Worm (Caenorhabditis elegans) whole organism, L1 larva: ENCODE data around the gene M05D6.9.
A peak's percentile ranks its signal among the peaks of the same experiment; 100 is the strongest.

Source experiments
- C04F5.9 ChIP-seq: sonication (generic microtip); optimal IDR thresholded peaks from 2 replicates; lab custom pipeline; 2016; ENCODE audit warnings: missing genetic modification characterization, missing compliant biosample characterization
- C16A3.4 ChIP-seq: fragments of 150-350 bp; optimal IDR thresholded peaks from 2 replicates; lab custom pipeline; 2014; ENCODE audit warnings: missing biosample characterization, missing genetic modification characterization
- C34B4.2 ChIP-seq: sonication (generic microtip); optimal IDR thresholded peaks from 2 replicates; lab custom pipeline; 2017; ENCODE audit warnings: mild to moderate bottlenecking, missing genetic modification characterization, missing compliant biosample characterization
- F16B12.6 ChIP-seq: fragments of 150-350 bp; optimal IDR thresholded peaks from 2 replicates; lab custom pipeline; 2014; ENCODE audit warnings: missing biosample characterization, missing genetic modification characterization
- blmp-1 ChIP-seq: fragments of 150-350 bp; optimal IDR thresholded peaks from 2 replicates; lab custom pipeline; 2014; ENCODE audit warnings: missing biosample characterization, missing genetic modification characterization
- ceh-8 ChIP-seq: fragments of 200-800 bp; sonication (Bioruptor generic); optimal IDR thresholded peaks from 2 replicates; lab custom pipeline; 2018; ENCODE audit warnings: mild to moderate bottlenecking, missing genetic modification characterization, moderate library complexity, missing compliant biosample characterization
- ceh-82 ChIP-seq, 3 experiments: fragments of 150-350 bp in 1 of 3; sonication (generic microtip) in 2 of 3; optimal IDR thresholded peaks; 2 replicates each; lab custom pipeline; 2014 to 2017; ENCODE audit warnings: missing biosample characterization in 3 of 3, missing genetic modification characterization in 3 of 3
- ceh-88 ChIP-seq: fragments of 200-800 bp; sonication (Bioruptor generic); IDR thresholded peaks from 2 replicates; pipeline ENCODE4 v1.3.6; 2022; ENCODE audit warnings: missing genetic modification characterization, missing compliant biosample characterization
- ceh-90 ChIP-seq: sonication (generic microtip); optimal IDR thresholded peaks from 2 replicates; lab custom pipeline; 2016; ENCODE audit warnings: missing genetic modification characterization, missing compliant biosample characterization
- ces-1 ChIP-seq: fragments of 150-350 bp; optimal IDR thresholded peaks from 2 replicates; lab custom pipeline; 2014; ENCODE audit warnings: missing biosample characterization, missing genetic modification reagents, missing genetic modification characterization
- efl-1 ChIP-seq, 4 experiments: fragments of 150-350 bp; optimal IDR thresholded peaks in 3 of 4; peaks in 1 of 4; 1 replicate in 1 of 4; 2 replicates in 3 of 4; lab custom pipeline; 2014; ENCODE audit warnings: missing biosample characterization in 2 of 4, missing genetic modification characterization in 2 of 4, missing genetic modification reagents in 2 of 4
- elt-2 ChIP-seq: sonication (generic microtip); optimal IDR thresholded peaks from 2 replicates; lab custom pipeline; 2016; ENCODE audit warnings: missing genetic modification characterization, mild to moderate bottlenecking, inconsistent platforms, missing compliant biosample characterization, missing genetic modification reagents
- elt-3 ChIP-seq, 6 experiments: fragments of 150-350 bp in 1 of 6; sonication (generic microtip); optimal IDR thresholded peaks; 2 replicates each; lab custom pipeline; 2017 to 2018; ENCODE audit warnings: missing biosample characterization in 6 of 6, missing genetic modification characterization in 6 of 6, inconsistent platforms in 1 of 6
- fkh-4 ChIP-seq: sonication (generic microtip); optimal IDR thresholded peaks from 2 replicates; lab custom pipeline; 2016; ENCODE audit warnings: missing compliant biosample characterization, missing genetic modification characterization, borderline replicate concordance
- fkh-8 ChIP-seq: sonication (generic microtip); optimal IDR thresholded peaks from 2 replicates; lab custom pipeline; 2016; ENCODE audit warnings: mild to moderate bottlenecking, missing genetic modification characterization, missing compliant biosample characterization
- fos-1 ChIP-seq: fragments of 150-350 bp; optimal IDR thresholded peaks from 2 replicates; lab custom pipeline; 2014; ENCODE audit warnings: missing biosample characterization, missing genetic modification characterization
- hlh-17 ChIP-seq: fragments of 200-800 bp; sonication (Bioruptor generic); optimal IDR thresholded peaks from 2 replicates; lab custom pipeline; 2018; ENCODE audit warnings: missing genetic modification characterization, mild to moderate bottlenecking, missing compliant biosample characterization, moderate library complexity, borderline replicate concordance
- hpl-2 ChIP-seq: fragments of 150-350 bp; optimal IDR thresholded peaks from 2 replicates; lab custom pipeline; 2014; ENCODE audit warnings: missing biosample characterization, missing genetic modification reagents, missing genetic modification characterization
- irx-1 ChIP-seq: sonication (generic microtip); optimal IDR thresholded peaks from 2 replicates; lab custom pipeline; 2016; ENCODE audit warnings: missing genetic modification characterization, missing compliant biosample characterization
- jun-1 ChIP-seq: fragments of 150-350 bp; optimal IDR thresholded peaks from 2 replicates; lab custom pipeline; 2014; ENCODE audit warnings: missing biosample characterization, missing genetic modification reagents, missing genetic modification characterization
- lin-13 ChIP-seq: fragments of 150-350 bp; optimal IDR thresholded peaks from 2 replicates; lab custom pipeline; 2014; ENCODE audit warnings: missing biosample characterization, missing genetic modification reagents, missing genetic modification characterization
- lin-14 ChIP-seq: fragments of 200-800 bp; sonication (Bioruptor generic); optimal IDR thresholded peaks from 2 replicates; lab custom pipeline; 2018; ENCODE audit warnings: mild to moderate bottlenecking, missing genetic modification characterization, moderate library complexity, missing compliant biosample characterization
- lin-15B ChIP-seq: fragments of 150-350 bp; sonication (generic microtip); optimal IDR thresholded peaks from 3 replicates; lab custom pipeline; 2014; ENCODE audit warnings: missing biosample characterization, missing genetic modification characterization
- lin-35 ChIP-seq, 2 experiments: fragments of 150-350 bp; optimal IDR thresholded peaks; 2 replicates each; lab custom pipeline; 2014; ENCODE audit warnings: missing biosample characterization in 2 of 2, missing genetic modification characterization in 2 of 2, missing genetic modification reagents in 2 of 2
- lir-3 ChIP-seq: sonication (generic microtip); optimal IDR thresholded peaks from 2 replicates; lab custom pipeline; 2016; ENCODE audit warnings: mild to moderate bottlenecking, missing genetic modification characterization, moderate library complexity, missing compliant biosample characterization; ENCODE audit not compliant: poor library complexity
- mep-1 ChIP-seq: fragments of 150-350 bp; optimal IDR thresholded peaks from 2 replicates; lab custom pipeline; 2014; ENCODE audit warnings: missing biosample characterization, missing genetic modification characterization
- nhr-11 ChIP-seq: fragments of 150-350 bp; optimal IDR thresholded peaks from 2 replicates; lab custom pipeline; 2014; ENCODE audit warnings: missing biosample characterization, missing genetic modification characterization
- nhr-12 ChIP-seq: sonication (generic microtip); optimal IDR thresholded peaks from 2 replicates; lab custom pipeline; 2017; ENCODE audit warnings: missing biosample characterization, missing genetic modification characterization
- nhr-20 ChIP-seq: sonication (generic microtip); optimal IDR thresholded peaks from 2 replicates; lab custom pipeline; 2016; ENCODE audit warnings: mild to moderate bottlenecking, missing genetic modification characterization, missing compliant biosample characterization
- nhr-76 ChIP-seq: sonication (generic microtip); optimal IDR thresholded peaks from 2 replicates; lab custom pipeline; 2017; ENCODE audit warnings: missing biosample characterization, missing genetic modification characterization
- nhr-77 ChIP-seq: fragments of 150-350 bp; optimal IDR thresholded peaks from 2 replicates; lab custom pipeline; 2014; ENCODE audit warnings: missing biosample characterization, missing genetic modification characterization
- nhr-85 ChIP-seq: sonication (generic microtip); peaks from one replicate; lab custom pipeline; 2016; ENCODE audit warnings: missing genetic modification characterization, inconsistent platforms, missing compliant biosample characterization
- nhr-90 ChIP-seq: sonication (generic microtip); optimal IDR thresholded peaks from 2 replicates; lab custom pipeline; 2016; ENCODE audit warnings: mild to moderate bottlenecking, missing genetic modification characterization, missing compliant biosample characterization; ENCODE audit not compliant: poor library complexity
- pqm-1 ChIP-seq: sonication (generic microtip); optimal IDR thresholded peaks from 3 replicates; lab custom pipeline; 2017; ENCODE audit warnings: missing biosample characterization, missing genetic modification characterization
- rnt-1 ChIP-seq: sonication (generic microtip); optimal IDR thresholded peaks from 2 replicates; lab custom pipeline; 2016; ENCODE audit warnings: mild to moderate bottlenecking, missing genetic modification characterization, moderate library complexity, missing compliant biosample characterization
- skn-1 ChIP-seq: fragments of 150-350 bp; optimal IDR thresholded peaks from 2 replicates; lab custom pipeline; 2014; ENCODE audit warnings: missing biosample characterization, missing genetic modification characterization
- snpc-4 ChIP-seq: fragments of 150-350 bp; optimal IDR thresholded peaks from 2 replicates; lab custom pipeline; 2014; ENCODE audit warnings: missing biosample characterization, missing genetic modification characterization
- snu-23 ChIP-seq: sonication (generic microtip); optimal IDR thresholded peaks from 2 replicates; lab custom pipeline; 2016; ENCODE audit warnings: missing genetic modification characterization, missing compliant biosample characterization
- sox-4 ChIP-seq: sonication (generic microtip); optimal IDR thresholded peaks from 2 replicates; lab custom pipeline; 2016; ENCODE audit warnings: missing genetic modification characterization, missing compliant biosample characterization
- sup-37 ChIP-seq: fragments of 200-800 bp; sonication (Bioruptor generic); optimal IDR thresholded peaks from 2 replicates; lab custom pipeline; 2018; ENCODE audit warnings: mild to moderate bottlenecking, missing genetic modification characterization, missing compliant biosample characterization
- swsn-7 ChIP-seq: sonication (generic microtip); optimal IDR thresholded peaks from 2 replicates; lab custom pipeline; 2016; ENCODE audit warnings: missing genetic modification characterization, missing compliant biosample characterization
- tbx-2 ChIP-seq: sonication (generic microtip); optimal IDR thresholded peaks from 2 replicates; lab custom pipeline; 2016; ENCODE audit warnings: missing genetic modification characterization, missing compliant biosample characterization
- tlp-1 ChIP-seq: fragments of 150-350 bp; optimal IDR thresholded peaks from 2 replicates; lab custom pipeline; 2014; ENCODE audit warnings: missing biosample characterization, missing genetic modification characterization
- unc-86 ChIP-seq: sonication (generic microtip); optimal IDR thresholded peaks from 2 replicates; lab custom pipeline; 2016; ENCODE audit warnings: missing genetic modification characterization, missing compliant biosample characterization
- unc-98 ChIP-seq: fragments of 200-800 bp; sonication (Bioruptor generic); IDR thresholded peaks from 2 replicates; pipeline ENCODE4 v1.3.6; 2022; ENCODE audit warnings: missing genetic modification characterization, missing compliant biosample characterization
- xbp-1 ChIP-seq: sonication (generic microtip); optimal IDR thresholded peaks from 2 replicates; lab custom pipeline; 2016; ENCODE audit warnings: missing genetic modification characterization, missing compliant biosample characterization
- zip-4 ChIP-seq: fragments of 200-800 bp; sonication (Bioruptor generic); optimal IDR thresholded peaks from 2 replicates; lab custom pipeline; 2018; ENCODE audit warnings: mild to moderate bottlenecking, missing genetic modification characterization, moderate library complexity, missing compliant biosample characterization
- ztf-11 ChIP-seq, 2 experiments: sonication (generic microtip); optimal IDR thresholded peaks; 2 replicates each; lab custom pipeline; 2016 to 2017; ENCODE audit warnings: missing genetic modification characterization in 2 of 2, missing biosample characterization in 1 of 2, missing compliant biosample characterization in 1 of 2

Gene M05D6.9

ce11 chrII:8514729-8515128 is 20.7 kb downstream of the M05D6.9 start, which contains the start of gene ctg-2:
TSS of gene ctg-2 (plus strand) at chrII:8515054.
- TF ChIP-seq sup-37 (GFP tag; lab: Kevin White, UChicago) (no peak), F16B12.6 (no peak), ceh-82 (tag; optimal IDR thresholded peaks at IDR 0.05; lab: Kevin White, UChicago) (no peak), nhr-20 (tag; lab: Kevin White, UChicago) (peak; percentile 3), C16A3.4 (tag; lab: Kevin White, UChicago) (no peak), lin-35 (GFP tag; optimal IDR thresholded peaks at IDR 0.05; lab: Kevin White, UChicago) (no peak), jun-1 (tag; lab: Kevin White, UChicago) (peak; percentile 15), hlh-17 (GFP tag; lab: Kevin White, UChicago) (no peak), elt-2 (peak; percentile 85), skn-1 (tag; lab: Kevin White, UChicago) (no peak), elt-3 (tag; optimal IDR thresholded peaks at IDR 0.05; lab: Kevin White, UChicago) (no peak), nhr-85 (tag; lab: Kevin White, UChicago) (no peak), tlp-1 (tag; lab: Kevin White, UChicago) (no peak), ztf-11 (tag; optimal IDR thresholded peaks at IDR 0.05; lab: Kevin White, UChicago) (no peak), zip-4 (no peak), lin-14 (GFP tag; lab: Kevin White, UChicago) (peak; percentile 15), nhr-90 (tag; lab: Kevin White, UChicago) (no peak)

DNA sequence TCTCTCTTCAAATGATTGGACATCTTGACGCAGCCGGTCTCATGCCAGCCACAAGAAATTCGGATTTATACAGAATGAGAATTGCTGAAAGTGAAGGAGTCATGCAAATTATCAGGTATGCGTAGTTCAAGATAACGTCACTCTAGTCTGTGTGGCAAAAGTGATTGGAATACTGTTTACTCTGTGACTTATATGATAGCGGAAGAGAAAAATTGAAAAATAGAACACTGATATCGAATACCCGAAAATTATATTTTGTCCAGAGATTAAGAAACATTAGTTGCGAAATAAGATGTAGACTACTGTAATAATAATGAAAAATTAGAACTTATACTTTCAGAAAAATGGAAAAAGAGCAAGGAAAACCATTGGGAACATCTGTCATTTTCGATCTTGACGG is 21.4 kb downstream of the M05D6.9 start:
- TF ChIP-seq elt-2 (peak; percentile 37), xbp-1 (tag; lab: Kevin White, UChicago) (no peak), elt-3 (tag; optimal IDR thresholded peaks at IDR 0.05; lab: Kevin White, UChicago) (no peak)

ce11 chrII:8516783-8517182 is 22.7 kb downstream of the M05D6.9 start, which contains the start of gene rnh-2:
TSS of gene rnh-2 (plus strand) at chrII:8517150.
- TF ChIP-seq sup-37 (GFP tag; lab: Kevin White, UChicago) (no peak), blmp-1 (peak; percentile 53), unc-86 (tag; lab: Kevin White, UChicago) (no peak), sox-4 (tag; lab: Kevin White, UChicago) (peak; percentile 30), mep-1 (peak; percentile 86), hlh-17 (GFP tag; lab: Kevin White, UChicago) (no peak), ces-1 (GFP tag; lab: Kevin White, UChicago) (no peak), lir-3 (peak; percentile 85), swsn-7 (peak; percentile 51), ceh-8 (GFP tag; lab: Kevin White, UChicago) (no peak), snu-23 (GFP tag; lab: Kevin White, UChicago) (peak; percentile 70), lin-15B (tag; lab: Kevin White, UChicago) (peak; percentile 76), lin-13 (GFP tag; lab: Kevin White, UChicago) (peak; percentile 56), efl-1 (optimal IDR thresholded peaks at IDR 0.05; lab: Kevin White, UChicago) (peak; percentile 67 to 75), efl-1 (GFP tag; optimal IDR thresholded peaks at IDR 0.05 in 1 of 2; lab: Kevin White, UChicago) (peak; percentile 73 to 96), fos-1 (tag; lab: Kevin White, UChicago) (peak; percentile 59), nhr-11 (tag; lab: Kevin White, UChicago) (no peak), fkh-4 (tag; lab: Kevin White, UChicago) (peak; percentile 8), nhr-77 (peak; percentile 42), lin-35 (GFP tag; optimal IDR thresholded peaks at IDR 0.05; lab: Kevin White, UChicago) (peak; percentile 75 to 84), nhr-76 (no peak), rnt-1 (tag; lab: Kevin White, UChicago) (peak; percentile 90), C04F5.9 (tag; lab: Kevin White, UChicago) (peak; percentile 48), hpl-2 (GFP tag; lab: Kevin White, UChicago) (no peak), C34B4.2 (tag; lab: Kevin White, UChicago) (no peak), unc-98 (GFP tag; lab: Robert Waterston, UW) (no peak), irx-1 (tag; lab: Kevin White, UChicago) (no peak), ceh-90 (tag; lab: Kevin White, UChicago) (peak; percentile 71), tlp-1 (tag; lab: Kevin White, UChicago) (no peak), fkh-8 (peak; percentile 62), ceh-88 (no peak), xbp-1 (tag; lab: Kevin White, UChicago) (peak; percentile 61), snpc-4 (tag; lab: Kevin White, UChicago) (peak; percentile 52), lin-14 (GFP tag; lab: Kevin White, UChicago) (peak; percentile 77), pqm-1 (tag; lab: Kevin White, UChicago) (no peak), nhr-12 (tag; lab: Kevin White, UChicago) (no peak), tbx-2 (tag; lab: Kevin White, UChicago) (peak; percentile 61)
